Worm (Caenorhabditis elegans) whole organism, L4 larva: ENCODE measurements around the gene sre-8.

Experiments
- F37D6.2 ChIP-seq: sonication (generic microtip); optimal IDR thresholded peaks from 2 replicates; lab custom pipeline; 2016; ENCODE audit warnings: mild to moderate bottlenecking, missing genetic modification characterization, missing compliant biosample characterization
- ZK546.5 ChIP-seq, 2 experiments: sonication (generic microtip); optimal IDR thresholded peaks; 2 replicates each; lab custom pipeline; 2017; ENCODE audit warnings: missing biosample characterization in 2 of 2, missing genetic modification characterization in 2 of 2
- ama-1 ChIP-seq: fragments of 150-350 bp; optimal IDR thresholded peaks from 2 replicates; lab custom pipeline; 2014; ENCODE audit warnings: inconsistent platforms, mixed read lengths
- egl-27 ChIP-seq: sonication (generic microtip); optimal IDR thresholded peaks from 3 replicates; lab custom pipeline; 2017; ENCODE audit warnings: missing biosample characterization, missing genetic modification reagents, missing genetic modification characterization
- lin-13 ChIP-seq: fragments of 150-350 bp; optimal IDR thresholded peaks from 2 replicates; lab custom pipeline; 2014; ENCODE audit warnings: missing biosample characterization, missing genetic modification reagents, missing genetic modification characterization
- lin-39 ChIP-seq: fragments of 150-350 bp; optimal IDR thresholded peaks from 2 replicates; lab custom pipeline; 2014; ENCODE audit warnings: missing biosample characterization, missing genetic modification reagents, missing genetic modification characterization
- lsy-2 ChIP-seq, 2 experiments: fragments of 150-350 bp in 1 of 2; sonication (generic microtip) in 1 of 2; optimal IDR thresholded peaks; 2 replicates each; lab custom pipeline; 2014 to 2017; ENCODE audit warnings: missing biosample characterization in 2 of 2, missing genetic modification characterization in 2 of 2
- mep-1 ChIP-seq: fragments of 150-350 bp; sonication (generic microtip); optimal IDR thresholded peaks from 3 replicates; lab custom pipeline; 2014; ENCODE audit warnings: missing biosample characterization, missing genetic modification characterization
- nhr-76 ChIP-seq: fragments of 150-350 bp; optimal IDR thresholded peaks from 2 replicates; lab custom pipeline; 2014; ENCODE audit warnings: missing biosample characterization, missing genetic modification characterization
- snpc-4 ChIP-seq: fragments of 150-350 bp; optimal IDR thresholded peaks from 2 replicates; lab custom pipeline; 2014; ENCODE audit warnings: missing biosample characterization, missing genetic modification characterization
- spr-1 ChIP-seq: sonication (generic microtip); optimal IDR thresholded peaks from 2 replicates; lab custom pipeline; 2016; ENCODE audit warnings: mild to moderate bottlenecking, missing genetic modification characterization, missing compliant biosample characterization
- unc-62 ChIP-seq, 3 experiments: fragments of 150-350 bp in 1 of 3; sonication (generic microtip); optimal IDR thresholded peaks in 2 of 3; peaks in 1 of 3; 1 replicate in 1 of 3; 2 replicates in 2 of 3; lab custom pipeline; 2014 to 2017; ENCODE audit warnings: missing biosample characterization in 3 of 3, missing genetic modification characterization in 3 of 3, missing genetic modification reagents in 3 of 3, missing genotype in 1 of 3

- TF ChIP-seq spr-1 (tag; lab: Kevin White, UChicago) (no peak), ZK546.5 (tag; optimal IDR thresholded peaks at IDR 0.05; lab: Kevin White, UChicago) (no peak), mep-1 (no peak), snpc-4 (no peak), lsy-2 (tag; optimal IDR thresholded peaks at IDR 0.05; lab: Kevin White, UChicago) (no peak), lin-13 (GFP tag; lab: Kevin White, UChicago) (no peak), ama-1 (lab: Kevin White, UChicago) (no peak), nhr-76 (tag; lab: Kevin White, UChicago) (no peak), unc-62 (GFP tag; optimal IDR thresholded peaks at IDR 0.05 in 1 of 2; lab: Kevin White, UChicago) (no peak), unc-62 (tag; optimal IDR thresholded peaks at IDR 0.05; lab: Kevin White, UChicago) (no peak), lin-39 (tag; lab: Kevin White, UChicago) (no peak), F37D6.2 (tag; lab: Kevin White, UChicago) (no peak), egl-27 (tag; lab: Kevin White, UChicago) (no peak)
These were observed 21.0 kb upstream of the sre-8 start, which contains the start of gene ent-3 for ce11 chrV:14235942-14236341.
